Fruit fly (Drosophila melanogaster): ENCODE data around the gene CG11583.

Gene CG11583

dm6 chr3L:4283428-4284089 is 942 bp upstream of the CG11583 start, which contains the start of the genes srw and CG1316 (continued):
- TF ChIP-seq CG2116 (GFP tag; optimal IDR thresholded peaks at IDR 0.05) (peak; percentile 53), HLH54F (GFP tag; optimal IDR thresholded peaks at IDR 0.05) (no peak), Dref (GFP tag; IDR thresholded peaks at IDR 0.05) (peak; percentile 74), Bgb (GFP tag; IDR thresholded peaks at IDR 0.05; ENCODE audit: partially characterized antibody) (peak; percentile 52), unc-4 (GFP tag; IDR thresholded peaks at IDR 0.05; ENCODE audit: partially characterized antibody) (0 out of 2 replicates have a peak, but pooled peaks have one; percentile 39), Sry-δ (GFP tag; optimal IDR thresholded peaks at IDR 0.05) (peak; percentile 81), sd (tag; optimal IDR thresholded peaks at IDR 0.05) (no peak), Scr (GFP tag; IDR thresholded peaks at IDR 0.05; ENCODE audit: partially characterized antibody) (peak; percentile 47), lilli (GFP tag; optimal IDR thresholded peaks at IDR 0.05) (peak; percentile 12), Doc3 (GFP tag; IDR thresholded peaks at IDR 0.05; ENCODE audit: partially characterized antibody) (0 out of 3 replicates have a peak, but pooled peaks have one; percentile 16), CG2712 (tag; optimal IDR thresholded peaks at IDR 0.05) (peak; percentile 11), Atf6 (GFP tag; IDR thresholded peaks at IDR 0.05) (0 out of 2 replicates have a peak, but pooled peaks have one; percentile 40), CG1603 (tag; optimal IDR thresholded peaks at IDR 0.05) (peak; percentile 52), Hey (tag; optimal IDR thresholded peaks at IDR 0.05) (no peak), CG14710 (tag; optimal IDR thresholded peaks at IDR 0.05) (peak; percentile 20), Med (GFP tag) (peak; percentile 81), BEAF-32 (GFP tag; optimal IDR thresholded peaks at IDR 0.05) (peak; percentile 49), CG17829 (tag; optimal IDR thresholded peaks at IDR 0.05) (peak; percentile 21), CG32767 (GFP tag; IDR thresholded peaks at IDR 0.05) (peak; percentile 99), Dp (GFP tag; optimal IDR thresholded peaks at IDR 0.05) (peak; percentile 62), HLH4C (GFP tag; IDR thresholded peaks at IDR 0.05; ENCODE audit: partially characterized antibody) (no peak; the same call in 2 of the 3 replicates), Myb (GFP tag; optimal IDR thresholded peaks at IDR 0.05) (peak; percentile 67), ci (GFP tag; IDR thresholded peaks at IDR 0.05) (peak; percentile 60; the same call in 1 of the 3 replicates), bbx (GFP tag; IDR thresholded peaks at IDR 0.05; ENCODE audit: partially characterized antibody) (peak; percentile 60), knrl (GFP tag; IDR thresholded peaks at IDR 0.05; ENCODE audit: partially characterized antibody) (peak; percentile 25; the same call in 1 of the 3 replicates), Dll (GFP tag; IDR thresholded peaks at IDR 0.05; ENCODE audit: partially characterized antibody) (0 out of 4 replicates have a peak, but pooled peaks have one; percentile 14), Oaz (GFP tag; IDR thresholded peaks at IDR 0.05) (no peak), CG10565 (GFP tag; optimal IDR thresholded peaks at IDR 0.05) (no peak), CG18599 (GFP tag; optimal IDR thresholded peaks at IDR 0.05) (no peak), trem (tag; optimal IDR thresholded peaks at IDR 0.05) (peak; percentile 50), CG9437 (GFP tag; optimal IDR thresholded peaks at IDR 0.05) (no peak), luna (GFP tag; optimal IDR thresholded peaks at IDR 0.05) (no peak), amos (GFP tag; IDR thresholded peaks at IDR 0.05; ENCODE audit: partially characterized antibody) (peak; percentile 50; the same call in 1 of the 2 replicates), CG10267 (tag; optimal IDR thresholded peaks at IDR 0.05) (peak; percentile 37), corto (GFP tag; optimal IDR thresholded peaks at IDR 0.05) (no peak), CG34224 (GFP tag; IDR thresholded peaks at IDR 0.05; ENCODE audit: partially characterized antibody) (peak; percentile 44; the same call in 1 of the 3 replicates), CG8765 (GFP tag; IDR thresholded peaks at IDR 0.05) (no peak), Optix (GFP tag; IDR thresholded peaks at IDR 0.05) (0 out of 3 replicates have a peak, but pooled peaks have one; percentile 21), bowl (GFP tag; IDR thresholded peaks at IDR 0.05) (no peak), CG34376 (GFP tag; optimal IDR thresholded peaks at IDR 0.05) (peak; percentile 4), stwl (tag; optimal IDR thresholded peaks at IDR 0.05) (peak; percentile 23), NFAT (GFP tag; IDR thresholded peaks at IDR 0.05) (no peak), CG5953 (GFP tag; IDR thresholded peaks at IDR 0.05) (no peak), bigmax (GFP tag; optimal IDR thresholded peaks at IDR 0.05) (peak; percentile 43), CG8478 (optimal IDR thresholded peaks at IDR 0.05) (no peak), CG9797 (GFP tag; optimal IDR thresholded peaks at IDR 0.05) (peak; percentile 3), ac (GFP tag; optimal IDR thresholded peaks at IDR 0.05) (no peak), MBD-R2 (GFP tag; IDR thresholded peaks at IDR 0.05) (peak; percentile 75)
